Fruit fly (Drosophila melanogaster) whole organism, embryonic: ENCODE results near the gene Dpy-30L1.

Experiments used
- CG32767 ChIP-seq: fragments of 200-800 bp; sonication (Bioruptor generic); IDR thresholded peaks from 2 replicates; pipeline ENCODE4 v1.3.6; 2022; ENCODE audit warnings: missing biosample characterization, missing genetic modification characterization
- CG8290 ChIP-seq, 3 experiments: fragments of 200-800 bp; sonication (Bioruptor generic); optimal IDR thresholded peaks; 2 replicates each; lab custom pipeline; 2016 to 2019; ENCODE audit warnings: missing biosample characterization in 3 of 3, missing genetic modification characterization in 3 of 3, mild to moderate bottlenecking in 2 of 3, moderate library complexity in 1 of 3
- Dek ChIP-seq: fragments of 200-800 bp; sonication (Bioruptor generic); optimal IDR thresholded peaks from 3 replicates; lab custom pipeline; 2019; ENCODE audit warnings: missing biosample characterization, mild to moderate bottlenecking, missing genetic modification characterization, moderate library complexity
- Hmr ChIP-seq: fragments of 200-800 bp; sonication (Bioruptor generic); optimal IDR thresholded peaks from 3 replicates; lab custom pipeline; 2017; ENCODE audit warnings: mild to moderate bottlenecking, missing biosample characterization, missing genetic modification reagents, missing genetic modification characterization
- hbn ChIP-seq: fragments of 200-800 bp; sonication (Bioruptor generic); IDR thresholded peaks from 2 replicates; pipeline ENCODE4 v1.3.6; 2022; ENCODE audit warnings: missing biosample characterization, missing genetic modification characterization; ENCODE audit not compliant: partially characterized antibody
- oc ChIP-seq: fragments of 200-800 bp; sonication (Bioruptor generic); optimal IDR thresholded peaks from 2 replicates; lab custom pipeline; 2018; ENCODE audit warnings: missing biosample characterization, mild to moderate bottlenecking, missing genetic modification characterization, moderate library complexity

DNA sequence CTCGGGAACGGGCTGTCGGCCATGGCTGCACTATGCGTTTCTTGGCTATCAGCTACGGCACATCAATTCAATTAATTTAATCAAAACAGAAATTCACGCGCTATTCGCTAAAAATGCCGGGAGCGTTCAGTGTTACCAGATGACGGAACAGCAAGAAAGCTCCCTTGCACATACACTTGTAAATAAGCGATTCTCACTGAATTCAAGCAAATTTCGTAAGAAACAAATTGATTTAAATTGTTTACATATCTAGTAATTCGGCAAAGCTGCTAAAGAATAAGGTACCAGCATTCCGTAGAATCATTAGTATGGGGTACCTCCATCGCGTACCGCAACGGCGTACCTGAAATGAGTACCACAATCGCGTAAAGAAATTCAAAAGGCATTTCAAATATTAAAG, 3.5 kb downstream of the Dpy-30L1 start, which contains the start of gene Nup107:
- TF ChIP-seq CG8290 (GFP tag; optimal IDR thresholded peaks at IDR 0.05; lab: Kevin White, UChicago) (no peak), CG8290 (tag; optimal IDR thresholded peaks at IDR 0.05; lab: Kevin White, UChicago) (no peak), Dek (tag; lab: Kevin White, UChicago) (no peak), Hmr (GFP tag; lab: Kevin White, UChicago) (no peak), oc (tag; lab: Kevin White, UChicago) (no peak), CG32767 (GFP tag; lab: Robert Waterston, UW) (no peak), hbn (GFP tag; lab: Robert Waterston, UW) (no peak)
